Worm (Caenorhabditis elegans) whole organism, L3 larva: ENCODE results near the gene B0524.6.

ENCODE experiments used
- R02D3.7 ChIP-seq: fragments of 150-350 bp; optimal IDR thresholded peaks from 2 replicates; lab custom pipeline; 2014; ENCODE audit warnings: missing biosample characterization, missing genetic modification characterization
- ama-1 ChIP-seq: fragments of 150-350 bp; optimal IDR thresholded peaks from 2 replicates; lab custom pipeline; 2018
- ceh-82 ChIP-seq: fragments of 150-350 bp; optimal IDR thresholded peaks from 2 replicates; lab custom pipeline; 2014; ENCODE audit warnings: missing biosample characterization, missing genetic modification characterization
- egl-27 ChIP-seq: sonication (generic microtip); optimal IDR thresholded peaks from 4 replicates; lab custom pipeline; 2017; ENCODE audit warnings: missing biosample characterization, missing genetic modification reagents, missing genetic modification characterization
- lin-15B ChIP-seq: fragments of 150-350 bp; optimal IDR thresholded peaks from 2 replicates; lab custom pipeline; 2014; ENCODE audit warnings: missing biosample characterization, missing genetic modification characterization
- lsy-12 ChIP-seq: sonication (generic microtip); optimal IDR thresholded peaks from 2 replicates; lab custom pipeline; 2016; ENCODE audit warnings: mild to moderate bottlenecking, missing genetic modification characterization, missing compliant biosample characterization
- nhr-237 ChIP-seq: fragments of 150-350 bp; optimal IDR thresholded peaks from 2 replicates; lab custom pipeline; 2014; ENCODE audit warnings: missing biosample characterization, missing genetic modification characterization
- nhr-28 ChIP-seq: fragments of 150-350 bp; optimal IDR thresholded peaks from 2 replicates; lab custom pipeline; 2014; ENCODE audit warnings: missing biosample characterization, missing genetic modification characterization
- skn-1 ChIP-seq: fragments of 150-350 bp; optimal IDR thresholded peaks from 2 replicates; lab custom pipeline; 2014; ENCODE audit warnings: missing biosample characterization, missing genetic modification characterization
- unc-39 ChIP-seq: sonication (generic microtip); optimal IDR thresholded peaks from 4 replicates; lab custom pipeline; 2017; ENCODE audit warnings: missing biosample characterization, missing genetic modification characterization

- no peak for TF ChIP-seq lin-15B (tag; lab: Kevin White, UChicago)
- TF ChIP-seq lsy-12 = no peak
- no peak for TF ChIP-seq R02D3.7 (tag; lab: Kevin White, UChicago)
- TF ChIP-seq ama-1 (lab: Kevin White, UChicago) = no peak
- TF ChIP-seq ceh-82 (tag; lab: Kevin White, UChicago) = no peak
- TF ChIP-seq unc-39 (tag; lab: Kevin White, UChicago) = no peak
- no peak for TF ChIP-seq skn-1 (tag; lab: Kevin White, UChicago)
- TF ChIP-seq nhr-237 (tag; lab: Kevin White, UChicago) = no peak
- TF ChIP-seq nhr-28 (tag; lab: Kevin White, UChicago) = no peak
- TF ChIP-seq egl-27 (tag; lab: Kevin White, UChicago) = no peak
These were observed 26.1 kb upstream of the B0524.6 start for ce11 chrIII:1931509-1931908.
